Fruit fly (Drosophila melanogaster) whole organism, embryonic: ENCODE measurements around the gene FoxL1.

Experiments used
- Atf3 ChIP-seq: fragments of 200-800 bp; sonication (Bioruptor generic); optimal IDR thresholded peaks from 3 replicates; lab custom pipeline; 2016; ENCODE audit warnings: missing biosample characterization, missing genetic modification characterization
- Blimp-1 ChIP-seq: fragments of 200-800 bp; sonication (Bioruptor generic); optimal IDR thresholded peaks from 3 replicates; lab custom pipeline; 2018; ENCODE audit warnings: missing biosample characterization, missing genetic modification characterization, mild to moderate bottlenecking, moderate library complexity, missing genetic modification reagents
- BtbVII ChIP-seq: fragments of 200-800 bp; sonication (Bioruptor generic); optimal IDR thresholded peaks from 3 replicates; lab custom pipeline; 2017; ENCODE audit warnings: missing biosample characterization, mild to moderate bottlenecking, missing genetic modification characterization
- CG10147 ChIP-seq: fragments of 200-800 bp; sonication (Bioruptor generic); optimal IDR thresholded peaks from 2 replicates; lab custom pipeline; 2019; ENCODE audit warnings: missing biosample characterization, mild to moderate bottlenecking, missing genetic modification characterization, moderate library complexity
- CG10209 ChIP-seq: fragments of 200-800 bp; sonication (Bioruptor generic); optimal IDR thresholded peaks from 3 replicates; lab custom pipeline; 2017; ENCODE audit warnings: missing biosample characterization, mild to moderate bottlenecking, missing genetic modification characterization, missing genetic modification reagents
- CG10321 ChIP-seq: fragments of 200-800 bp; sonication (Bioruptor generic); IDR thresholded peaks from 2 replicates; pipeline ENCODE4 v1.3.6; 2022; ENCODE audit warnings: missing biosample characterization, missing genetic modification characterization
- CG11093 ChIP-seq: fragments of 200-800 bp; sonication (Bioruptor generic); IDR thresholded peaks from 3 replicates; pipeline ENCODE4 v1.3.6; 2022; ENCODE audit warnings: missing biosample characterization, missing genetic modification characterization
- CG1233 ChIP-seq: fragments of 200-800 bp; sonication (Bioruptor generic); optimal IDR thresholded peaks from 4 replicates; lab custom pipeline; 2018; ENCODE audit warnings: missing biosample characterization, mild to moderate bottlenecking, missing genetic modification characterization
- CG12391 ChIP-seq: fragments of 200-800 bp; sonication (Bioruptor generic); optimal IDR thresholded peaks from 3 replicates; lab custom pipeline; 2018; ENCODE audit warnings: missing biosample characterization, mild to moderate bottlenecking, missing genetic modification characterization, moderate library complexity
- CG12659 ChIP-seq: fragments of 200-800 bp; sonication (Bioruptor generic); optimal IDR thresholded peaks from 3 replicates; lab custom pipeline; 2017; ENCODE audit warnings: mild to moderate bottlenecking, missing biosample characterization, missing genetic modification reagents, missing genetic modification characterization
- CG12942 ChIP-seq: fragments of 200-800 bp; sonication (Bioruptor generic); optimal IDR thresholded peaks from 3 replicates; lab custom pipeline; 2016; ENCODE audit warnings: missing biosample characterization, missing genetic modification characterization
- CG1602 ChIP-seq: fragments of 200-800 bp; sonication (Bioruptor generic); optimal IDR thresholded peaks from 3 replicates; lab custom pipeline; 2016; ENCODE audit warnings: missing biosample characterization, missing genetic modification characterization
- CG17568 ChIP-seq: fragments of 200-800 bp; sonication (Bioruptor generic); optimal IDR thresholded peaks from 2 replicates; lab custom pipeline; 2018; ENCODE audit warnings: missing biosample characterization, mild to moderate bottlenecking, missing genetic modification characterization, moderate library complexity
- CG18619 ChIP-seq: fragments of 200-800 bp; sonication (Bioruptor generic); optimal IDR thresholded peaks from 3 replicates; lab custom pipeline; 2017; ENCODE audit warnings: missing biosample characterization, mild to moderate bottlenecking, missing genetic modification characterization
- CG2199 ChIP-seq: fragments of 200-800 bp; sonication (Bioruptor generic); IDR thresholded peaks from 3 replicates; pipeline ENCODE4 v1.3.6; 2022; ENCODE audit warnings: missing biosample characterization, missing genetic modification characterization
- CG2202 ChIP-seq: fragments of 200-800 bp; sonication (Bioruptor generic); optimal IDR thresholded peaks from 2 replicates; lab custom pipeline; 2018; ENCODE audit warnings: missing biosample characterization, mild to moderate bottlenecking, missing genetic modification characterization
- CG31441 ChIP-seq: fragments of 200-800 bp; sonication (Bioruptor generic); IDR thresholded peaks from 2 replicates; pipeline ENCODE4 v1.3.6; 2022; ENCODE audit warnings: missing biosample characterization, missing genetic modification characterization
- CG3847 ChIP-seq: fragments of 200-800 bp; sonication (Bioruptor generic); IDR thresholded peaks from 2 replicates; pipeline ENCODE4 v1.3.6; 2022; ENCODE audit warnings: missing biosample characterization, missing genetic modification characterization
- CG43689 ChIP-seq: fragments of 200-800 bp; sonication (Bioruptor generic); IDR thresholded peaks from 2 replicates; pipeline ENCODE4 v1.3.6; 2022; ENCODE audit warnings: missing biosample characterization, missing genetic modification characterization
- CG4730 ChIP-seq: fragments of 200-800 bp; sonication (Bioruptor generic); IDR thresholded peaks from 2 replicates; pipeline ENCODE4 v1.3.6; 2022; ENCODE audit warnings: missing biosample characterization, missing genetic modification characterization
- CG4854 ChIP-seq: fragments of 200-800 bp; sonication (Bioruptor generic); optimal IDR thresholded peaks from 2 replicates; lab custom pipeline; 2016; ENCODE audit warnings: missing biosample characterization, missing genetic modification characterization, inconsistent platforms
- CG6813 ChIP-seq: fragments of 200-800 bp; sonication (Bioruptor generic); optimal IDR thresholded peaks from 2 replicates; lab custom pipeline; 2017; ENCODE audit warnings: missing biosample characterization, missing genetic modification characterization, mild to moderate bottlenecking, moderate library complexity, missing genetic modification reagents
- CG7372 ChIP-seq: fragments of 200-800 bp; sonication (Bioruptor generic); IDR thresholded peaks from 2 replicates; pipeline ENCODE4 v1.3.6; 2022; ENCODE audit warnings: missing biosample characterization, missing genetic modification characterization
- CG7745 ChIP-seq: fragments of 200-800 bp; sonication (Bioruptor generic); optimal IDR thresholded peaks from 2 replicates; lab custom pipeline; 2018; ENCODE audit warnings: missing biosample characterization, mild to moderate bottlenecking, missing genetic modification characterization, moderate library complexity
- CG8089 ChIP-seq: fragments of 200-800 bp; sonication (Bioruptor generic); optimal IDR thresholded peaks from 3 replicates; lab custom pipeline; 2016; ENCODE audit warnings: missing biosample characterization, missing genetic modification characterization
- CG9609 ChIP-seq: fragments of 200-800 bp; sonication (Bioruptor generic); optimal IDR thresholded peaks from 3 replicates; lab custom pipeline; 2016; ENCODE audit warnings: missing biosample characterization, missing genetic modification characterization
- D ChIP-seq, 2 experiments: fragments of 200-800 bp in 1 of 2; fragments of >200 bp in 1 of 2; sonication (Bioruptor generic) in 1 of 2; optimal IDR thresholded peaks; 2 replicates in 1 of 2; 3 replicates in 1 of 2; lab custom pipeline; 2017; ENCODE audit warnings: mild to moderate bottlenecking in 1 of 2, missing biosample characterization in 1 of 2, missing genetic modification characterization in 1 of 2, missing genetic modification reagents in 1 of 2
- Drgx ChIP-seq: fragments of 200-800 bp; sonication (Bioruptor generic); IDR thresholded peaks from 2 replicates; pipeline ENCODE4 v1.3.6; 2022; ENCODE audit warnings: missing biosample characterization, missing genetic modification characterization
- E2f1 ChIP-seq: fragments of 200-800 bp; sonication (Bioruptor generic); IDR thresholded peaks from 2 replicates; pipeline ENCODE4 v1.3.6; 2022; ENCODE audit warnings: missing biosample characterization, missing genetic modification characterization
- H15 ChIP-seq: fragments of 200-800 bp; sonication (Bioruptor generic); IDR thresholded peaks from 3 replicates; pipeline ENCODE4 v1.3.6; 2022; ENCODE audit warnings: missing biosample characterization, missing genetic modification characterization
- Hmr ChIP-seq: fragments of 200-800 bp; sonication (Bioruptor generic); optimal IDR thresholded peaks from 3 replicates; lab custom pipeline; 2017; ENCODE audit warnings: mild to moderate bottlenecking, missing biosample characterization, missing genetic modification reagents, missing genetic modification characterization
- Hr51 ChIP-seq, 2 experiments: fragments of 200-800 bp; sonication (Bioruptor generic); optimal IDR thresholded peaks; 2 replicates in 1 of 2; 3 replicates in 1 of 2; lab custom pipeline; 2016 to 2018; ENCODE audit warnings: missing biosample characterization in 2 of 2, missing genetic modification characterization in 2 of 2, mild to moderate bottlenecking in 1 of 2, moderate library complexity in 1 of 2
- Lim3 ChIP-seq: fragments of 200-800 bp; sonication (Bioruptor generic); IDR thresholded peaks from 2 replicates; pipeline ENCODE4 v1.3.6; 2022; ENCODE audit warnings: missing biosample characterization, missing genetic modification characterization
- MTF-1 ChIP-seq: fragments of 200-800 bp; sonication (Bioruptor generic); optimal IDR thresholded peaks from 2 replicates; lab custom pipeline; 2018; ENCODE audit warnings: missing biosample characterization, mild to moderate bottlenecking, missing genetic modification characterization, borderline replicate concordance
- Mad ChIP-seq: fragments of 200-800 bp; sonication (Bioruptor generic); optimal IDR thresholded peaks from 2 replicates; lab custom pipeline; 2016; ENCODE audit warnings: missing biosample characterization, missing genetic modification characterization
- Mrtf ChIP-seq: fragments of 200-800 bp; sonication (Bioruptor generic); IDR thresholded peaks from 3 replicates; pipeline ENCODE4 v1.3.6; 2022; ENCODE audit warnings: missing biosample characterization, missing genetic modification characterization
- Optix ChIP-seq: fragments of 200-800 bp; sonication (Bioruptor generic); IDR thresholded peaks from 3 replicates; pipeline ENCODE4 v1.3.6; 2022; ENCODE audit warnings: missing biosample characterization, missing genetic modification characterization
- Ssrp ChIP-seq: fragments of 200-800 bp; sonication (Bioruptor generic); optimal IDR thresholded peaks from 2 replicates; lab custom pipeline; 2018; ENCODE audit warnings: missing biosample characterization, mild to moderate bottlenecking, missing genetic modification characterization, moderate library complexity
- bbx ChIP-seq: fragments of 200-800 bp; sonication (Bioruptor generic); IDR thresholded peaks from 2 replicates; pipeline ENCODE4 v1.3.6; 2022; ENCODE audit warnings: missing biosample characterization, missing genetic modification characterization; ENCODE audit not compliant: partially characterized antibody
- corto ChIP-seq: fragments of 200-800 bp; sonication (Bioruptor generic); optimal IDR thresholded peaks from 2 replicates; lab custom pipeline; 2016; ENCODE audit warnings: missing biosample characterization, mild to moderate bottlenecking, missing genetic modification characterization, moderate library complexity
- dmrt99B ChIP-seq: fragments of 200-800 bp; sonication (Bioruptor generic); optimal IDR thresholded peaks from 2 replicates; lab custom pipeline; 2018; ENCODE audit warnings: missing biosample characterization, mild to moderate bottlenecking, missing genetic modification characterization, moderate library complexity
- inv ChIP-seq: fragments of 200-800 bp; sonication (Bioruptor generic); IDR thresholded peaks from 2 replicates; pipeline ENCODE4 v1.3.6; 2022; ENCODE audit warnings: missing biosample characterization, missing genetic modification characterization; ENCODE audit not compliant: partially characterized antibody
- klu ChIP-seq: fragments of 200-800 bp; sonication (Bioruptor generic); IDR thresholded peaks from 2 replicates; pipeline ENCODE4 v1.3.6; 2022; ENCODE audit warnings: missing biosample characterization, missing genetic modification characterization
- nerfin-1 ChIP-seq: fragments of 200-800 bp; sonication (Bioruptor generic); optimal IDR thresholded peaks from 3 replicates; lab custom pipeline; 2019; ENCODE audit warnings: missing biosample characterization, mild to moderate bottlenecking, missing genetic modification characterization, moderate library complexity
- oc ChIP-seq: fragments of 200-800 bp; sonication (Bioruptor generic); optimal IDR thresholded peaks from 2 replicates; lab custom pipeline; 2018; ENCODE audit warnings: missing biosample characterization, mild to moderate bottlenecking, missing genetic modification characterization, moderate library complexity
- prd ChIP-seq, 3 experiments: fragments of >200 bp in 2 of 3; fragments of 200-800 bp in 1 of 3; sonication (Bioruptor generic) in 1 of 3; optimal IDR thresholded peaks in 2 of 3; IDR thresholded peaks in 1 of 3; 2 replicates in 2 of 3; 3 replicates in 1 of 3; pipeline versions ENCODE4 v1.3.6 to Lab custom; 2017 to 2022; ENCODE audit warnings: missing biosample characterization in 1 of 3, missing genetic modification characterization in 1 of 3
- ro ChIP-seq: fragments of 200-800 bp; sonication (Bioruptor generic); IDR thresholded peaks from 2 replicates; pipeline ENCODE4 v1.3.6; 2022; ENCODE audit warnings: missing biosample characterization, missing genetic modification characterization
- salm ChIP-seq: fragments of 200-800 bp; sonication (Bioruptor generic); optimal IDR thresholded peaks from 2 replicates; lab custom pipeline; 2018; ENCODE audit warnings: missing biosample characterization, mild to moderate bottlenecking, missing genetic modification characterization
- sima ChIP-seq: fragments of 200-800 bp; sonication (Bioruptor generic); optimal IDR thresholded peaks from 2 replicates; lab custom pipeline; 2016; ENCODE audit warnings: missing biosample characterization, missing genetic modification characterization
- tgo ChIP-seq: fragments of 200-800 bp; sonication (Bioruptor generic); IDR thresholded peaks from 3 replicates; pipeline ENCODE4 v1.3.6; 2022; ENCODE audit warnings: missing biosample characterization, missing genetic modification characterization

Gene FoxL1

dm6 chr3L:4007256-4007655 is 11.4 kb upstream of the FoxL1 start (continued):
- TF ChIP-seq ro (no peak), CG10209 (GFP tag; lab: Kevin White, UChicago) (peak; percentile 21), bbx (GFP tag; lab: Robert Waterston, UW) (no peak), sima (no peak), CG12942 (no peak), CG17568 (GFP tag; lab: Kevin White, UChicago) (no peak), Blimp-1 (GFP tag; lab: Kevin White, UChicago) (no peak), prd (optimal IDR thresholded peaks at IDR 0.05; lab: Kevin White, UChicago) (no peak), prd (GFP tag; IDR thresholded peaks at IDR 0.05; lab: Robert Waterston, UW) (peak; percentile 42; the same call in 1 of the 3 replicates), BtbVII (no peak), CG10147 (GFP tag; lab: Kevin White, UChicago) (no peak), CG12391 (tag; lab: Kevin White, UChicago) (no peak), klu (GFP tag; lab: Robert Waterston, UW) (no peak), CG12659 (GFP tag; lab: Kevin White, UChicago) (peak; percentile 5), CG7745 (tag; lab: Kevin White, UChicago) (no peak), MTF-1 (no peak), Ssrp (tag; lab: Kevin White, UChicago) (no peak), Hr51 (GFP tag; optimal IDR thresholded peaks at IDR 0.05; lab: Kevin White, UChicago) (no peak), Mad (no peak), inv (GFP tag; lab: Robert Waterston, UW) (no peak), corto (GFP tag; lab: Kevin White, UChicago) (no peak), E2f1 (GFP tag; lab: Robert Waterston, UW) (no peak), oc (tag; lab: Kevin White, UChicago) (no peak), salm (tag; lab: Kevin White, UChicago) (no peak), CG18619 (GFP tag; lab: Kevin White, UChicago) (peak; percentile 26), CG9609 (GFP tag; lab: Kevin White, UChicago) (no peak), Hmr (GFP tag; lab: Kevin White, UChicago) (peak; percentile 40), H15 (GFP tag; lab: Robert Waterston, UW) (no peak), tgo (GFP tag; lab: Robert Waterston, UW) (no peak), Drgx (GFP tag; lab: Robert Waterston, UW) (no peak), CG3847 (GFP tag; lab: Robert Waterston, UW) (no peak), Lim3 (GFP tag; lab: Robert Waterston, UW) (no peak), CG8089 (GFP tag; lab: Kevin White, UChicago) (no peak), Optix (no peak), CG4730 (GFP tag; lab: Robert Waterston, UW) (no peak), CG2199 (no peak), CG31441 (0 out of 2 replicates have a peak, but pooled peaks have one; percentile 19), CG1602 (GFP tag; lab: Kevin White, UChicago) (no peak), CG4854 (GFP tag; lab: Kevin White, UChicago) (no peak), CG1233 (no peak), CG43689 (no peak), Mrtf (no peak), CG10321 (GFP tag; lab: Robert Waterston, UW) (no peak), nerfin-1 (tag; lab: Kevin White, UChicago) (no peak), CG6813 (GFP tag; lab: Kevin White, UChicago) (no peak), CG2202 (tag; lab: Kevin White, UChicago) (no peak), D (optimal IDR thresholded peaks at IDR 0.05; lab: Kevin White, UChicago) (no peak), D (GFP tag; optimal IDR thresholded peaks at IDR 0.05; lab: Kevin White, UChicago) (no peak), Atf3 (no peak), CG7372 (GFP tag; lab: Robert Waterston, UW) (no peak), CG11093 (no peak), dmrt99B (tag; lab: Kevin White, UChicago) (peak; percentile 41)
